Worm (Caenorhabditis elegans) whole organism, L4 larva: ENCODE results near the gene nhr-30.

Experiments
- D1046.2 ChIP-seq: fragments of 200-800 bp; sonication (Bioruptor generic); IDR thresholded peaks from 2 replicates; pipeline ENCODE4 v1.3.6; 2022; ENCODE audit warnings: missing genetic modification characterization, missing compliant biosample characterization
- F10B5.3 ChIP-seq: sonication (generic microtip); optimal IDR thresholded peaks from 2 replicates; lab custom pipeline; 2016; ENCODE audit warnings: mild to moderate bottlenecking, missing genetic modification characterization, missing compliant biosample characterization
- F26F4.8 ChIP-seq: fragments of 200-800 bp; sonication (Bioruptor generic); conservative IDR thresholded peaks from 2 replicates; pipeline ENCODE4 v1.3.6; 2022; ENCODE audit warnings: missing genetic modification characterization, missing compliant biosample characterization
- F37D6.2 ChIP-seq: sonication (generic microtip); optimal IDR thresholded peaks from 2 replicates; lab custom pipeline; 2016; ENCODE audit warnings: mild to moderate bottlenecking, missing genetic modification characterization, missing compliant biosample characterization
- F44E2.7 ChIP-seq: fragments of 200-800 bp; sonication (Bioruptor generic); IDR thresholded peaks from 2 replicates; pipeline ENCODE4 v2.1.2; 2022; ENCODE audit warnings: missing genetic modification characterization, missing compliant biosample characterization
- F49E8.2 ChIP-seq: sonication (generic microtip); optimal IDR thresholded peaks from 2 replicates; lab custom pipeline; 2016; ENCODE audit warnings: missing compliant biosample characterization, mild to moderate bottlenecking, missing genetic modification characterization, borderline replicate concordance
- T26A8.4 ChIP-seq: fragments of 200-800 bp; sonication (Bioruptor generic); IDR thresholded peaks from 2 replicates; pipeline ENCODE4 v1.3.6; 2022; ENCODE audit warnings: missing genetic modification characterization, missing compliant biosample characterization
- Y48G9A.11 ChIP-seq: fragments of 200-800 bp; sonication (Bioruptor generic); IDR thresholded peaks from 2 replicates; pipeline ENCODE4 v1.3.6; 2022; ENCODE audit warnings: missing genetic modification reagents, missing genetic modification characterization, missing compliant biosample characterization
- ZK337.2 ChIP-seq: fragments of 200-800 bp; sonication (Bioruptor generic); IDR thresholded peaks from 2 replicates; pipeline ENCODE4 v1.3.6; 2022; ENCODE audit warnings: missing genetic modification reagents, missing genetic modification characterization, missing compliant biosample characterization
- aha-1 ChIP-seq: fragments of 150-350 bp; peaks from one replicate; lab custom pipeline; 2014; ENCODE audit warnings: missing biosample characterization, missing genetic modification characterization
- aly-2 ChIP-seq: sonication (generic microtip); optimal IDR thresholded peaks from 2 replicates; lab custom pipeline; 2018; ENCODE audit warnings: missing biosample characterization, missing genetic modification characterization
- attf-4 ChIP-seq: sonication (generic microtip); optimal IDR thresholded peaks from 3 replicates; lab custom pipeline; 2017; ENCODE audit warnings: missing biosample characterization, missing genetic modification characterization
- ceh-20 ChIP-seq: fragments of 200-800 bp; sonication (Bioruptor generic); IDR thresholded peaks from 2 replicates; pipeline ENCODE4 v1.3.6; 2022; ENCODE audit warnings: missing genetic modification reagents, missing genetic modification characterization, missing compliant biosample characterization
- ceh-32 ChIP-seq: sonication (generic microtip); optimal IDR thresholded peaks from 2 replicates; lab custom pipeline; 2016; ENCODE audit warnings: mild to moderate bottlenecking, missing genetic modification characterization, missing compliant biosample characterization; ENCODE audit not compliant: poor library complexity
- ceh-44 ChIP-seq: fragments of 200-800 bp; sonication (Bioruptor generic); IDR thresholded peaks from 2 replicates; pipeline ENCODE4 v1.3.6; 2022; ENCODE audit warnings: missing genetic modification reagents, missing genetic modification characterization, missing compliant biosample characterization
- ceh-62 ChIP-seq: sonication (generic microtip); optimal IDR thresholded peaks from 2 replicates; lab custom pipeline; 2017; ENCODE audit warnings: missing biosample characterization, missing genetic modification characterization
- ceh-82 ChIP-seq: sonication (generic microtip); optimal IDR thresholded peaks from 2 replicates; lab custom pipeline; 2017; ENCODE audit warnings: missing biosample characterization, missing genetic modification characterization
- daf-8 ChIP-seq: fragments of 200-800 bp; sonication (Bioruptor generic); IDR thresholded peaks from 2 replicates; pipeline ENCODE4 v1.3.6; 2022; ENCODE audit warnings: missing genetic modification characterization, missing compliant biosample characterization
- dmd-8 ChIP-seq: fragments of 200-800 bp; sonication (Bioruptor generic); IDR thresholded peaks from 2 replicates; pipeline ENCODE4 v1.3.6; 2022; ENCODE audit warnings: missing genetic modification characterization, missing compliant biosample characterization
- dmd-9 ChIP-seq: fragments of 200-800 bp; sonication (Bioruptor generic); IDR thresholded peaks from 2 replicates; pipeline ENCODE4 v1.3.6; 2022; ENCODE audit warnings: missing genetic modification reagents, missing genetic modification characterization, missing compliant biosample characterization
- dpl-1 ChIP-seq: fragments of 150-350 bp; optimal IDR thresholded peaks from 2 replicates; lab custom pipeline; 2014; ENCODE audit warnings: missing biosample characterization, missing genetic modification reagents, missing genetic modification characterization
- egl-27 ChIP-seq: sonication (generic microtip); optimal IDR thresholded peaks from 3 replicates; lab custom pipeline; 2017; ENCODE audit warnings: missing biosample characterization, missing genetic modification reagents, missing genetic modification characterization
- hif-1 ChIP-seq, 2 experiments: sonication (generic microtip); optimal IDR thresholded peaks; 2 replicates each; lab custom pipeline; 2016 to 2017; ENCODE audit warnings: missing compliant biosample characterization in 2 of 2, missing genetic modification characterization in 2 of 2, missing genetic modification reagents in 2 of 2, missing genotype in 2 of 2, mild to moderate bottlenecking in 1 of 2
- hmg-1.1 ChIP-seq: fragments of 200-800 bp; sonication (Bioruptor generic); IDR thresholded peaks from 2 replicates; pipeline ENCODE4 v1.3.6; 2022; ENCODE audit warnings: missing genetic modification reagents, missing genetic modification characterization, missing compliant biosample characterization
- jun-1 ChIP-seq: fragments of 150-350 bp; optimal IDR thresholded peaks from 2 replicates; lab custom pipeline; 2014; ENCODE audit warnings: missing biosample characterization, missing genetic modification reagents, missing genetic modification characterization
- lim-7 ChIP-seq: fragments of 200-800 bp; sonication (Bioruptor generic); IDR thresholded peaks from 2 replicates; pipeline ENCODE4 v1.3.6; 2022; ENCODE audit warnings: missing genetic modification characterization, missing compliant biosample characterization
- lin-13 ChIP-seq: fragments of 150-350 bp; optimal IDR thresholded peaks from 2 replicates; lab custom pipeline; 2014; ENCODE audit warnings: missing biosample characterization, missing genetic modification reagents, missing genetic modification characterization
- lin-38 ChIP-seq: fragments of 200-800 bp; sonication (Bioruptor generic); IDR thresholded peaks from 2 replicates; pipeline ENCODE4 v1.3.6; 2022; ENCODE audit warnings: missing genetic modification reagents, missing genetic modification characterization, missing compliant biosample characterization
- madf-5 ChIP-seq, 2 experiments: fragments of 200-800 bp; sonication (Bioruptor generic); IDR thresholded peaks; 2 replicates each; pipeline ENCODE4 v1.3.6; 2022; ENCODE audit warnings: missing compliant biosample characterization in 2 of 2, missing genetic modification characterization in 2 of 2
- mxl-3 ChIP-seq: fragments of 200-800 bp; sonication (Bioruptor generic); optimal IDR thresholded peaks from 2 replicates; lab custom pipeline; 2018; ENCODE audit warnings: mild to moderate bottlenecking, missing genetic modification characterization, missing compliant biosample characterization
- nhr-25 ChIP-seq: sonication (generic microtip); optimal IDR thresholded peaks from 2 replicates; lab custom pipeline; 2017; ENCODE audit warnings: missing genetic modification characterization, mild to moderate bottlenecking, missing compliant biosample characterization, antibody characterized with exemption, moderate library complexity, borderline replicate concordance; ENCODE audit not compliant: insufficient read depth
- nhr-41 ChIP-seq: fragments of 200-800 bp; sonication (Bioruptor generic); IDR thresholded peaks from 2 replicates; pipeline ENCODE4 v1.3.6; 2022; ENCODE audit warnings: missing genetic modification reagents, missing genetic modification characterization, missing compliant biosample characterization
- nhr-77 ChIP-seq: fragments of 150-350 bp; optimal IDR thresholded peaks from 2 replicates; lab custom pipeline; 2014; ENCODE audit warnings: missing biosample characterization, missing genetic modification characterization
- saeg-2 ChIP-seq: fragments of 200-800 bp; sonication (Bioruptor generic); IDR thresholded peaks from 2 replicates; pipeline ENCODE4 v1.3.6; 2022; ENCODE audit warnings: missing genetic modification reagents, missing genetic modification characterization, missing compliant biosample characterization
- set-16 ChIP-seq: fragments of 200-800 bp; sonication (Bioruptor generic); IDR thresholded peaks from 2 replicates; pipeline ENCODE4 v1.3.6; 2022; ENCODE audit warnings: missing genetic modification reagents, missing genetic modification characterization, missing compliant biosample characterization
- skn-1 ChIP-seq: fragments of 150-350 bp; optimal IDR thresholded peaks from 2 replicates; lab custom pipeline; 2014; ENCODE audit warnings: missing biosample characterization, missing genetic modification characterization
- snpc-1.2 ChIP-seq: fragments of 200-800 bp; sonication (Bioruptor generic); IDR thresholded peaks from 2 replicates; pipeline ENCODE4 v1.3.6; 2022; ENCODE audit warnings: missing genetic modification reagents, missing genetic modification characterization, missing compliant biosample characterization
- unc-130 ChIP-seq: sonication (generic microtip); optimal IDR thresholded peaks from 2 replicates; lab custom pipeline; 2016; ENCODE audit warnings: missing genetic modification reagents, missing genetic modification characterization, missing compliant biosample characterization
- zag-1 ChIP-seq: fragments of 150-350 bp; optimal IDR thresholded peaks from 2 replicates; lab custom pipeline; 2014; ENCODE audit warnings: missing biosample characterization, missing genetic modification characterization
- zfp-3 ChIP-seq: fragments of 200-800 bp; sonication (Bioruptor generic); conservative IDR thresholded peaks from 2 replicates; pipeline ENCODE4 v1.3.6; 2022; ENCODE audit warnings: missing genetic modification reagents, missing genetic modification characterization, missing compliant biosample characterization
- zip-11 ChIP-seq: fragments of 200-800 bp; sonication (Bioruptor generic); IDR thresholded peaks from 2 replicates; pipeline ENCODE4 v1.3.6; 2022; ENCODE audit warnings: missing genetic modification characterization, missing compliant biosample characterization
- zip-2 ChIP-seq: fragments of 150-350 bp; optimal IDR thresholded peaks from 2 replicates; lab custom pipeline; 2014; ENCODE audit warnings: missing biosample characterization, missing genetic modification characterization

nhr-30 gene

ce11 chrV:9058627-9059026 lies 13.7 kb downstream of the nhr-30 start, which contains the start of gene C25E10.11:
Gene C25E10.11 (minus strand): TSS chrV:9058727.
- TF ChIP-seq hmg-1.1 (GFP tag; lab: Robert Waterston, UW) (no peak), hif-1 (tag; optimal IDR thresholded peaks at IDR 0.05; lab: Kevin White, UChicago) (no peak), madf-5 (GFP tag; IDR thresholded peaks at IDR 0.05; lab: Robert Waterston, UW) (no peak), zag-1 (tag; lab: Kevin White, UChicago) (no peak), mxl-3 (GFP tag; lab: Kevin White, UChicago) (no peak), set-16 (GFP tag; lab: Robert Waterston, UW) (no peak), skn-1 (tag; lab: Kevin White, UChicago) (no peak), F10B5.3 (no peak), nhr-25 (tag; lab: Kevin White, UChicago) (no peak), ceh-32 (tag; lab: Kevin White, UChicago) (no peak), ZK337.2 (GFP tag; lab: Robert Waterston, UW) (no peak), zfp-3 (GFP tag; lab: Robert Waterston, UW) (no peak), dpl-1 (GFP tag; lab: Kevin White, UChicago) (no peak), daf-8 (GFP tag; lab: Robert Waterston, UW) (no peak), attf-4 (tag; lab: Kevin White, UChicago) (no peak), D1046.2 (GFP tag; lab: Robert Waterston, UW) (no peak)

DNA sequence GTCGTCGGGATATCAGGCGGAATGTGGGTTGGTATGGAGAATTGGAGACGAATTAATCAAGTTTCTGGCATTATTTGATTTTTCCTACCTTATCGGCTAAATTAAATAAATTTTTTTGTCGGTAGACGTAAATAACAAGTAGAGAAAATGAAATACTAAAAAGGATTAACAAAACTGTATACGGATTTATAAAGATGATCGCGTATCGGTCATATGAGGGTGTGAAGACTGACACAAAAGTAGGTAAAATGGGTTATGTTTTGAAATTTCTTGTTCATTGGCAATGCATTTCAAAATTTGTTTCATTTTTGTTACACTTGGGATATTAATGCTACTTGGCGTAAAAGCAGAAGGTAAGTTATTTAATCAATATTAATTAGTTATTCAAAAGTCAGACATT lies 14.5 kb downstream of the nhr-30 start, which contains the start of the genes C25E10.16 and C25E10.13:
C25E10.16 (minus strand) TSS at position 101 of the 400 bp plus-strand sequence.
C25E10.13 (plus strand) TSS at position 256 of the 400 bp plus-strand sequence.
- TF ChIP-seq dmd-8 (GFP tag; lab: Robert Waterston, UW), result no peak
- no peak for TF ChIP-seq egl-27 (tag; lab: Kevin White, UChicago)
- no peak for TF ChIP-seq lin-38 (GFP tag; lab: Robert Waterston, UW)
- TF ChIP-seq ceh-20 (GFP tag; lab: Robert Waterston, UW), result no peak
- TF ChIP-seq ceh-44 (GFP tag; lab: Robert Waterston, UW), result no peak
- no peak for TF ChIP-seq Y48G9A.11 (GFP tag; lab: Robert Waterston, UW)
- no peak for TF ChIP-seq F49E8.2
- TF ChIP-seq aly-2 (tag; lab: Kevin White, UChicago), result no peak
- no peak for TF ChIP-seq hif-1 (tag; optimal IDR thresholded peaks at IDR 0.05; lab: Kevin White, UChicago)
- no peak for TF ChIP-seq aha-1 (tag; lab: Kevin White, UChicago)
- TF ChIP-seq ceh-62, result no peak
- TF ChIP-seq nhr-41, result no peak
- no peak for TF ChIP-seq F10B5.3
- TF ChIP-seq nhr-77 (tag; lab: Kevin White, UChicago), result no peak
- TF ChIP-seq zip-2 (tag; lab: Kevin White, UChicago), result no peak
- TF ChIP-seq zip-11 (GFP tag; lab: Robert Waterston, UW), result no peak
- no peak for TF ChIP-seq zfp-3 (GFP tag; lab: Robert Waterston, UW)
- TF ChIP-seq jun-1 (tag; lab: Kevin White, UChicago), result no peak
- TF ChIP-seq T26A8.4, result no peak

DNA sequence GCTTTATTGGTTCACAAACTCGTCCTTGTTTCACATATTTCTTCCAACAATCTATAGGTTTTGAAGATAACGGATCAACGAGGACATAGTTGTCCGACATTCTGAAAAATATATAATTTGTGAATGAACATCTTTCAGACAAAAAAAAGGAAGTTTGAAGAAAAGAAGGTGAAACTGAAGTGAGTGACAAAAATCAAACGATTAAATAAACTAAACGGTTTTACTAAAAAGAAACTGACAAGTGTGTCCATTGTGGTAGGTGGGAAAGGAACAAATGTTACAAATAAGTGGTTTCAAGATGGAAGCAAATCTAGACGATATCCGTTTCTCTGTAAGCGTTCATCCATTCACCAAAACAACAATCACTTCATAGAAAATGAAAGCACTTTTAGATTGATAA lies 17.4 kb downstream of the nhr-30 start, which contains the start of gene C25E10.12:
C25E10.12 (minus strand) TSS at position 101 of the 400 bp plus-strand sequence.
- TF ChIP-seq F10B5.3 (no peak), lin-13 (no peak), F37D6.2 (tag; lab: Kevin White, UChicago) (no peak), aha-1 (tag; lab: Kevin White, UChicago) (no peak), F44E2.7 (no peak), snpc-1.2 (GFP tag; lab: Robert Waterston, UW) (no peak), unc-130 (GFP tag; lab: Kevin White, UChicago) (no peak), ceh-82 (no peak), hif-1 (tag; optimal IDR thresholded peaks at IDR 0.05; lab: Kevin White, UChicago) (no peak), nhr-41 (no peak), F26F4.8 (GFP tag; lab: Robert Waterston, UW) (no peak), saeg-2 (GFP tag; lab: Robert Waterston, UW) (no peak), lim-7 (GFP tag; lab: Robert Waterston, UW) (no peak), ceh-44 (GFP tag; lab: Robert Waterston, UW) (no peak), dmd-9 (GFP tag; lab: Robert Waterston, UW) (no peak)
